Worm (Caenorhabditis elegans) whole organism, L1 larva: ENCODE results near the gene oac-39.

Experiments
- C16A3.4 ChIP-seq: fragments of 150-350 bp; optimal IDR thresholded peaks from 2 replicates; lab custom pipeline; 2014; ENCODE audit warnings: missing biosample characterization, missing genetic modification characterization
- aha-1 ChIP-seq: fragments of 150-350 bp; optimal IDR thresholded peaks from 2 replicates; lab custom pipeline; 2014; ENCODE audit warnings: missing biosample characterization, missing genetic modification characterization
- alr-1 ChIP-seq: fragments of 200-800 bp; sonication (Bioruptor generic); optimal IDR thresholded peaks from 2 replicates; lab custom pipeline; 2018; ENCODE audit warnings: borderline replicate concordance, mild to moderate bottlenecking, missing genetic modification characterization, missing compliant biosample characterization
- ceh-63 ChIP-seq: fragments of 200-800 bp; sonication (Bioruptor generic); optimal IDR thresholded peaks from 2 replicates; lab custom pipeline; 2018; ENCODE audit warnings: mild to moderate bottlenecking, missing genetic modification characterization, missing compliant biosample characterization
- ceh-8 ChIP-seq: fragments of 200-800 bp; sonication (Bioruptor generic); optimal IDR thresholded peaks from 2 replicates; lab custom pipeline; 2018; ENCODE audit warnings: mild to moderate bottlenecking, missing genetic modification characterization, moderate library complexity, missing compliant biosample characterization
- ceh-82 ChIP-seq, 3 experiments: fragments of 150-350 bp in 1 of 3; sonication (generic microtip) in 2 of 3; optimal IDR thresholded peaks; 2 replicates each; lab custom pipeline; 2014 to 2017; ENCODE audit warnings: missing biosample characterization in 3 of 3, missing genetic modification characterization in 3 of 3
- ceh-88 ChIP-seq: fragments of 200-800 bp; sonication (Bioruptor generic); IDR thresholded peaks from 2 replicates; pipeline ENCODE4 v1.3.6; 2022; ENCODE audit warnings: missing genetic modification characterization, missing compliant biosample characterization
- ces-1 ChIP-seq: fragments of 150-350 bp; optimal IDR thresholded peaks from 2 replicates; lab custom pipeline; 2014; ENCODE audit warnings: missing biosample characterization, missing genetic modification reagents, missing genetic modification characterization
- dpl-1 ChIP-seq, 3 experiments: fragments of 150-350 bp in 2 of 3; sonication (generic microtip) in 1 of 3; optimal IDR thresholded peaks; 2 replicates each; lab custom pipeline; 2014 to 2017; ENCODE audit warnings: missing biosample characterization in 3 of 3, missing genetic modification characterization in 3 of 3, missing genetic modification reagents in 3 of 3
- dsc-1 ChIP-seq: sonication (generic microtip); optimal IDR thresholded peaks from 2 replicates; lab custom pipeline; 2016; ENCODE audit warnings: mild to moderate bottlenecking, missing genetic modification characterization, missing compliant biosample characterization
- efl-1 ChIP-seq, 4 experiments: fragments of 150-350 bp; optimal IDR thresholded peaks in 3 of 4; peaks in 1 of 4; 1 replicate in 1 of 4; 2 replicates in 3 of 4; lab custom pipeline; 2014; ENCODE audit warnings: missing biosample characterization in 2 of 4, missing genetic modification characterization in 2 of 4, missing genetic modification reagents in 2 of 4
- egl-13 ChIP-seq: sonication (generic microtip); optimal IDR thresholded peaks from 2 replicates; lab custom pipeline; 2016; ENCODE audit warnings: missing genotype, missing genetic modification reagents, missing genetic modification characterization, missing compliant biosample characterization
- egl-27 ChIP-seq, 2 experiments: fragments of 150-350 bp in 1 of 2; sonication (generic microtip); optimal IDR thresholded peaks; 3 replicates each; lab custom pipeline; 2017 to 2018; ENCODE audit warnings: missing biosample characterization in 2 of 2, missing genetic modification characterization in 2 of 2, missing genetic modification reagents in 2 of 2
- fkh-4 ChIP-seq: sonication (generic microtip); optimal IDR thresholded peaks from 2 replicates; lab custom pipeline; 2016; ENCODE audit warnings: missing compliant biosample characterization, missing genetic modification characterization, borderline replicate concordance
- hlh-17 ChIP-seq: fragments of 200-800 bp; sonication (Bioruptor generic); optimal IDR thresholded peaks from 2 replicates; lab custom pipeline; 2018; ENCODE audit warnings: missing genetic modification characterization, mild to moderate bottlenecking, missing compliant biosample characterization, moderate library complexity, borderline replicate concordance
- hlh-4 ChIP-seq: sonication (generic microtip); optimal IDR thresholded peaks from 2 replicates; lab custom pipeline; 2016; ENCODE audit warnings: mild to moderate bottlenecking, missing genetic modification characterization, missing compliant biosample characterization
- hpl-2 ChIP-seq: fragments of 150-350 bp; optimal IDR thresholded peaks from 2 replicates; lab custom pipeline; 2014; ENCODE audit warnings: missing biosample characterization, missing genetic modification reagents, missing genetic modification characterization
- irx-1 ChIP-seq: sonication (generic microtip); optimal IDR thresholded peaks from 2 replicates; lab custom pipeline; 2016; ENCODE audit warnings: missing genetic modification characterization, missing compliant biosample characterization
- lin-13 ChIP-seq: fragments of 150-350 bp; optimal IDR thresholded peaks from 2 replicates; lab custom pipeline; 2014; ENCODE audit warnings: missing biosample characterization, missing genetic modification reagents, missing genetic modification characterization
- lin-14 ChIP-seq: fragments of 200-800 bp; sonication (Bioruptor generic); optimal IDR thresholded peaks from 2 replicates; lab custom pipeline; 2018; ENCODE audit warnings: mild to moderate bottlenecking, missing genetic modification characterization, moderate library complexity, missing compliant biosample characterization
- lin-15B ChIP-seq: fragments of 150-350 bp; sonication (generic microtip); optimal IDR thresholded peaks from 3 replicates; lab custom pipeline; 2014; ENCODE audit warnings: missing biosample characterization, missing genetic modification characterization
- lin-39 ChIP-seq: fragments of 150-350 bp; optimal IDR thresholded peaks from 2 replicates; lab custom pipeline; 2014; ENCODE audit warnings: missing biosample characterization, missing genetic modification reagents, missing genetic modification characterization
- nhr-11 ChIP-seq: fragments of 150-350 bp; optimal IDR thresholded peaks from 2 replicates; lab custom pipeline; 2014; ENCODE audit warnings: missing biosample characterization, missing genetic modification characterization
- nhr-20 ChIP-seq: sonication (generic microtip); optimal IDR thresholded peaks from 2 replicates; lab custom pipeline; 2016; ENCODE audit warnings: mild to moderate bottlenecking, missing genetic modification characterization, missing compliant biosample characterization
- pax-3 ChIP-seq: fragments of 200-800 bp; sonication (Bioruptor generic); optimal IDR thresholded peaks from 2 replicates; lab custom pipeline; 2018; ENCODE audit warnings: mild to moderate bottlenecking, missing genetic modification characterization, moderate library complexity, missing compliant biosample characterization
- skn-1 ChIP-seq: fragments of 150-350 bp; optimal IDR thresholded peaks from 2 replicates; lab custom pipeline; 2014; ENCODE audit warnings: missing biosample characterization, missing genetic modification characterization
- snpc-4 ChIP-seq: fragments of 150-350 bp; optimal IDR thresholded peaks from 2 replicates; lab custom pipeline; 2014; ENCODE audit warnings: missing biosample characterization, missing genetic modification characterization
- sptf-1 ChIP-seq: fragments of 150-350 bp; optimal IDR thresholded peaks from 2 replicates; lab custom pipeline; 2014; ENCODE audit warnings: missing biosample characterization, missing genetic modification characterization
- sup-37 ChIP-seq: fragments of 200-800 bp; sonication (Bioruptor generic); optimal IDR thresholded peaks from 2 replicates; lab custom pipeline; 2018; ENCODE audit warnings: mild to moderate bottlenecking, missing genetic modification characterization, missing compliant biosample characterization
- unc-130 ChIP-seq: fragments of 150-350 bp; optimal IDR thresholded peaks from 2 replicates; lab custom pipeline; 2017; ENCODE audit warnings: missing biosample characterization, missing genetic modification characterization, inconsistent platforms
- unc-30 ChIP-seq: sonication (generic microtip); optimal IDR thresholded peaks from 2 replicates; lab custom pipeline; 2017; ENCODE audit warnings: missing biosample characterization, missing genetic modification characterization
- unc-62 ChIP-seq: fragments of 150-350 bp; optimal IDR thresholded peaks from 2 replicates; lab custom pipeline; 2014; ENCODE audit warnings: missing biosample characterization, missing genetic modification reagents, missing genetic modification characterization
- unc-86 ChIP-seq: sonication (generic microtip); optimal IDR thresholded peaks from 2 replicates; lab custom pipeline; 2016; ENCODE audit warnings: missing genetic modification characterization, missing compliant biosample characterization
- unc-98 ChIP-seq: fragments of 200-800 bp; sonication (Bioruptor generic); IDR thresholded peaks from 2 replicates; pipeline ENCODE4 v1.3.6; 2022; ENCODE audit warnings: missing genetic modification characterization, missing compliant biosample characterization
- xbp-1 ChIP-seq: sonication (generic microtip); optimal IDR thresholded peaks from 2 replicates; lab custom pipeline; 2016; ENCODE audit warnings: missing genetic modification characterization, missing compliant biosample characterization
- zag-1 ChIP-seq: fragments of 150-350 bp; optimal IDR thresholded peaks from 2 replicates; lab custom pipeline; 2014; ENCODE audit warnings: missing biosample characterization, missing genetic modification characterization
- ztf-11 ChIP-seq, 2 experiments: sonication (generic microtip); optimal IDR thresholded peaks; 2 replicates each; lab custom pipeline; 2016 to 2017; ENCODE audit warnings: missing genetic modification characterization in 2 of 2, missing biosample characterization in 1 of 2, missing compliant biosample characterization in 1 of 2

The oac-39 gene

ce11 chrV:251652-252051, at the start of gene oac-39:
TSS of gene oac-39 (minus strand) at chrV:251752.
- TF ChIP-seq unc-98 (GFP tag; lab: Robert Waterston, UW), result no peak
- no peak for TF ChIP-seq C16A3.4 (tag; lab: Kevin White, UChicago)
- TF ChIP-seq alr-1 (tag; lab: Kevin White, UChicago), result no peak
- TF ChIP-seq skn-1, result no peak
- TF ChIP-seq dsc-1 (tag; lab: Kevin White, UChicago), result no peak
- no peak for TF ChIP-seq hpl-2 (GFP tag; lab: Kevin White, UChicago)
- no peak for TF ChIP-seq ceh-8 (GFP tag; lab: Kevin White, UChicago)
- TF ChIP-seq aha-1, result no peak
- TF ChIP-seq ceh-82 (tag; optimal IDR thresholded peaks at IDR 0.05; lab: Kevin White, UChicago), result no peak
- no peak for TF ChIP-seq hlh-17 (GFP tag; lab: Kevin White, UChicago)

- TF ChIP-seq ztf-11 (tag; optimal IDR thresholded peaks at IDR 0.05; lab: Kevin White, UChicago) (no peak), unc-62 (GFP tag; lab: Kevin White, UChicago) (no peak)
These were observed 46.8 kb upstream of the oac-39 start for ce11 chrV:298395-298794.

ce11 chrV:297424-297991, 46.0 kb upstream of the oac-39 start, which contains the start of gene F33E11.2:
TSS of gene F33E11.2 (plus strand) at chrV:297947.
- TF ChIP-seq nhr-20 (tag; lab: Kevin White, UChicago) (no peak), unc-98 (GFP tag; lab: Robert Waterston, UW) (no peak), C16A3.4 (tag; lab: Kevin White, UChicago) (no peak), ces-1 (GFP tag; lab: Kevin White, UChicago) (no peak), egl-27 (tag; optimal IDR thresholded peaks at IDR 0.05; lab: Kevin White, UChicago) (no peak), ceh-63 (no peak), ceh-88 (GFP tag; lab: Robert Waterston, UW) (no peak), pax-3 (tag; lab: Kevin White, UChicago) (no peak), unc-30 (no peak), fkh-4 (no peak), unc-130 (tag; lab: Kevin White, UChicago) (no peak)

- TF ChIP-seq sup-37 (no peak), alr-1 (tag; lab: Kevin White, UChicago) (no peak), lin-39 (no peak), lin-14 (no peak), irx-1 (tag; lab: Kevin White, UChicago) (no peak), xbp-1 (tag; lab: Kevin White, UChicago) (no peak), unc-86 (tag; lab: Kevin White, UChicago) (no peak), egl-13 (tag; lab: Kevin White, UChicago) (no peak), dpl-1 (GFP tag; optimal IDR thresholded peaks at IDR 0.05; lab: Kevin White, UChicago) (no peak), lin-13 (GFP tag; lab: Kevin White, UChicago) (no peak), zag-1 (tag; lab: Kevin White, UChicago) (no peak), nhr-11 (tag; lab: Kevin White, UChicago) (no peak), efl-1 (optimal IDR thresholded peaks at IDR 0.05; lab: Kevin White, UChicago) (no peak), efl-1 (GFP tag; optimal IDR thresholded peaks at IDR 0.05 in 1 of 2; lab: Kevin White, UChicago) (no peak), lin-15B (tag; lab: Kevin White, UChicago) (no peak), snpc-4 (no peak), sptf-1 (no peak), hlh-4 (tag; lab: Kevin White, UChicago) (no peak)
These were observed 44.2 kb upstream of the oac-39 start for ce11 chrV:295802-296201.
